Fruit fly (Drosophila melanogaster) whole organism: Measurements from ENCODE around the gene CG45095.
"Not testable (repeated sequence)": the region's sequence is repeated elsewhere in the genome, so short reads cannot be mapped to it uniquely, and the experiment has no call there.

ENCODE experiments used
- EcR ChIP-seq, 2 experiments: fragments of >200 bp; optimal IDR thresholded peaks; 2 replicates each; lab custom pipeline; 2017; ENCODE audit warnings: missing biosample characterization in 2 of 2, missing genetic modification characterization in 2 of 2, missing genetic modification reagents in 2 of 2
- usp ChIP-seq: fragments of >200 bp; optimal IDR thresholded peaks from 2 replicates; lab custom pipeline; 2017; ENCODE audit warnings: missing biosample characterization, missing genetic modification characterization, mixed read lengths

DNA sequence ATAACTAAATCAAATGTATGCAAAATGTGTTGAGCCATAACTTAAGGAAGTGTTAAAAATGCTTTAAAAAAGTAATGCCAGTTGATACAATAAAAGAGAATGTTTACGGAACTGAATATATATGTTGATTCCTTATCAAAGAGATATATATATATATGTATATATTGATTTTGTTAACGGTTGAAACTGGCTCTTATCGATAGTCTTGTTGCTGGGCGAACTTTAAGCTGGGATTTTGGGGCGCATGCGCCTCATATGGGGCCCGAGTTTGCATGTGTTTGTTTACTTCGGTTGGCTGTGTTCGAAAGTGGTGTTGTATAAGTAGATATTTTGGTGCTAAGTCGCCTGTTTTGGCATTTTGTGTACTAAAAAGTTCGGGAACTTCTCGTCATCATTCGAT is 28.7 kb downstream of the CG45095 start, which contains the start of gene Bili:
- not testable (repeated sequence) for TF ChIP-seq EcR (GFP tag; optimal IDR thresholded peaks at IDR 0.05; lab: Kevin White, UChicago); usp (GFP tag; lab: Kevin White, UChicago)
